Fruit fly (Drosophila melanogaster): Measurements from ENCODE around the gene Aladin.
A peak's percentile ranks its signal among the peaks of the same experiment; 100 is the strongest.

The Aladin gene

DNA sequence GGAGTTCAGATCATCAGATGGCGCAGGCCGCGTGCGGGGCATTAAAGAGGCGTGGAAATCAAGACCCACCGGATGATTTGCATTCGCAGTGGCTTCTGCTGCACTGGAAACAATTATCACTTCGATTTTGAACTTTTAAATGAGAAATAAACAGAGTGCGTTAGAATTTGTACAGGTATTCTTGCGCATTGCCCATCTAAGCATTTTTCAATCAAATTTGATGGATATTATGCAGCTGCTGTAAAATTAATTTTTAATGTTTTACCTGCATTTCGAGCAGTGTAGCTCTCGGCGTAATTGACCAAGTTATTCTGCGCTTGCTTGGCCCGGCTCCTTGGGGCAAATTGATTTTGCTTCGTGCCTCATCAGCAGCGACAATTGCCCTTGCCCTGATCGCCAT is 43.9 kb downstream of the Aladin start:
- TF ChIP-seq Hr96 (GFP tag; optimal IDR thresholded peaks at IDR 0.05) (no peak), Crg-1 (GFP tag; optimal IDR thresholded peaks at IDR 0.05) (no peak), ovo (GFP tag; optimal IDR thresholded peaks at IDR 0.05) (no peak), pad (GFP tag; optimal IDR thresholded peaks at IDR 0.05) (no peak), CG1620 (GFP tag; optimal IDR thresholded peaks at IDR 0.05) (no peak), tj (GFP tag; optimal IDR thresholded peaks at IDR 0.05) (no peak), toe (GFP tag; optimal IDR thresholded peaks at IDR 0.05) (no peak), CG33017 (tag; optimal IDR thresholded peaks at IDR 0.05) (no peak), CG12768 (GFP tag; optimal IDR thresholded peaks at IDR 0.05) (no peak), bab1 (GFP tag; optimal IDR thresholded peaks at IDR 0.05) (no peak), kay (GFP tag; ENCODE audit: borderline replicate concordance) (no peak), CG11617 (GFP tag; optimal IDR thresholded peaks at IDR 0.05) (no peak)

DNA sequence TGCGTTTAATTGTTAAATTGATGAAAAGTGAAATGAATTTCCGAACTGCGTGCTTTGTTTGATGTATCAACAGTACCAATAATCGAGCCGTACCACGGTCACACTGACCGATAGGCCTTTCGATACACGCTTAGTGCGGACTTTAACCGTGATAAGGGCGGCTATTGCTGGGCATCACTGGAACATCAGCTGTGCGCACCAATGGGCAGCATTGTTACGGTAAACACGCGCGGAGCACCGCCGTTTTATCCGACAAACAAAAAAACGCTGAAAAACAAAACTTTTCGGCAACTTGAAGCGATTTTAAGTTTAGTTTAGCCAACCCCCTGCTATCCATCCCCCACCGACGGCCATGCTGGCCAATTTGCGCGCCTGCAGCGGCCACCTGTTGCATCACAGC is 45.9 kb downstream of the Aladin start, which contains the start of the genes c12.1 and c12.2:
TSS of gene c12.1 (minus strand) at position 84 of the 400 bp plus-strand sequence.
TSS of gene c12.2 (plus strand) at position 220 of the 400 bp plus-strand sequence.
- peak; percentile 17 for TF ChIP-seq CG1620 (GFP tag; optimal IDR thresholded peaks at IDR 0.05)
- TF ChIP-seq Mnt (GFP tag; optimal IDR thresholded peaks at IDR 0.05) = peak; percentile 89
- no peak for TF ChIP-seq Crg-1 (GFP tag; optimal IDR thresholded peaks at IDR 0.05)
- no peak for TF ChIP-seq cnc (optimal IDR thresholded peaks at IDR 0.05)
- no peak for TF ChIP-seq CG14711 (tag; optimal IDR thresholded peaks at IDR 0.05)
- TF ChIP-seq kay (GFP tag; ENCODE audit: borderline replicate concordance) = no peak
- TF ChIP-seq tj (GFP tag; optimal IDR thresholded peaks at IDR 0.05) = peak; percentile 21
- TF ChIP-seq CG7101 (tag; optimal IDR thresholded peaks at IDR 0.05) = no peak
- no peak for TF ChIP-seq toe (GFP tag; optimal IDR thresholded peaks at IDR 0.05)
- peak; percentile 52 for TF ChIP-seq bab1 (GFP tag; optimal IDR thresholded peaks at IDR 0.05)
- no peak for TF ChIP-seq ovo (GFP tag; optimal IDR thresholded peaks at IDR 0.05)
